Worm (Caenorhabditis elegans) whole organism, L4/young adult: Measurements from ENCODE around the gene Y116A8C.25.

Experiments used
- W03F9.2 ChIP-seq: fragments of 150-350 bp; optimal IDR thresholded peaks from 2 replicates; lab custom pipeline; 2014; ENCODE audit warnings: missing biosample characterization, missing genetic modification characterization
- dao-5 ChIP-seq: sonication (generic microtip); optimal IDR thresholded peaks from 2 replicates; lab custom pipeline; 2016; ENCODE audit warnings: missing genotype, missing genetic modification characterization, moderate library complexity, missing compliant biosample characterization
- him-1 ChIP-seq: sonication (generic microtip); optimal IDR thresholded peaks from 2 replicates; lab custom pipeline; 2016; ENCODE audit warnings: missing genotype, missing genetic modification reagents, missing genetic modification characterization, missing compliant biosample characterization

The Y116A8C.25 gene

DNA sequence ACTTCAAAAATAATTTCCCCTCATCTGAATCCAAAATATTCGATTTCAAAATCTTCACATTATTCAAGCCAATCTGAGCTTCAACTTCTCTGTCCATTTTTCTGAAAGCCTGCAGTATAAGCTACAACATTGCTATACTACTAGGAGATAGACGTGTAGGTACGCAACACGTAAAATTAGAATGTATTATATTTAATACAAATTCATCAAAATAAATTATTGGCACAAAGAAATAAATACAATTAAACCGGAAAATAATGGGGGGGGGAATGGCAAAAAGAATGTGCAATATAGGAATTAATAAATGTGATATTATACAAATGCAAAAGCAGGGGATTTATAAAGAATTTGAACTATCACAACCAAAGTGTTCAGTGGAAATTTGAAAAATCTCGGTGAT is at the start of gene Y116A8C.25:
TSS of gene Y116A8C.25 (minus strand) at position 101 of the 400 bp plus-strand sequence.
- TF ChIP-seq dao-5 (tag; lab: Kevin White, UChicago) (no peak), W03F9.2 (tag; lab: Kevin White, UChicago) (no peak), him-1 (tag; lab: Kevin White, UChicago) (no peak)

ce11 chrIV:17126512-17126911 is 48.0 kb upstream of the Y116A8C.25 start:
- TF ChIP-seq him-1 (tag; lab: Kevin White, UChicago): no peak
- no peak for TF ChIP-seq W03F9.2 (tag; lab: Kevin White, UChicago)
- TF ChIP-seq dao-5 (tag; lab: Kevin White, UChicago): no peak

ce11 chrIV:17125967-17126366 is 47.4 kb upstream of the Y116A8C.25 start:
- no peak for TF ChIP-seq W03F9.2 (tag; lab: Kevin White, UChicago)
- no peak for TF ChIP-seq dao-5 (tag; lab: Kevin White, UChicago)
- TF ChIP-seq him-1 (tag; lab: Kevin White, UChicago): no peak

DNA sequence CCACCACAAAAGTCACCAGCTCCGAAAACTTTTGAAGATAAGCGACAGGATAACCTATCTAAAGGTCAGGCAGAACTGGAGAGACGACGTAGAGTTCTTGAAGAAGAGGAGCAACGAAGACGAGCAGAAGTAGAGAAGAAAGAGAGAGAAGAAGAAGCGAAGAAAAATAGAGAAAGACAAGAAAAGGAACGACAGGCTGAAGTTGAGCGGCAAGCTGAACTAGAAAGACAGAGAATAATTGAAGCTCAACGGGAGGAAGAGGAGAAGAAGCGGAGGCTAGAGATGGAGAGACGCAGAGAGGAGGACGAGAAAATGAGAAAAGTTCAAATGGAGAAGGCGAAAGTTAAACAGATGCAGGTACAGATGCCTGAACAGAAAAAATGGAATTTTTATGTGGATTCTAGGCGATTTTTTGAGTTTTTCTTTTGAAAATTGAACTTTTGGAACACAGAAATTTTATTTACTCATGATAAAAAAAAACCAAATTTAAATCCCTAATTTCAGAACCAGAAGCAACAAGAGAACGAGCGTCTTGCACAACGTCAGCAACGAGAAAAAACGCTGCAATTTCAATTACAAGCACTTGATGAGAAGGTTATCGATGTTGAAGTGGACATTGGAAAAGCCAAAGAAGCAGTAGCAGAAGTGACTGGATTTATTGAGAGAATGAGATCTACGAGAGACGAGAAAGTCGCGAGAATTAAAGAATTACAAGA is 42.7 kb upstream of the Y116A8C.25 start:
- TF ChIP-seq him-1 (tag; lab: Kevin White, UChicago) (no peak), W03F9.2 (tag; lab: Kevin White, UChicago) (no peak), dao-5 (tag; lab: Kevin White, UChicago) (no peak)

ce11 chrIV:17118987-17119732 is 40.6 kb upstream of the Y116A8C.25 start, which contains the start of gene itsn-1:
Gene itsn-1, plus strand, starts transcription at chrIV:17119682.
- no peak for TF ChIP-seq dao-5 (tag; lab: Kevin White, UChicago)
- TF ChIP-seq W03F9.2 (tag; lab: Kevin White, UChicago): no peak
- no peak for TF ChIP-seq him-1 (tag; lab: Kevin White, UChicago)

DNA sequence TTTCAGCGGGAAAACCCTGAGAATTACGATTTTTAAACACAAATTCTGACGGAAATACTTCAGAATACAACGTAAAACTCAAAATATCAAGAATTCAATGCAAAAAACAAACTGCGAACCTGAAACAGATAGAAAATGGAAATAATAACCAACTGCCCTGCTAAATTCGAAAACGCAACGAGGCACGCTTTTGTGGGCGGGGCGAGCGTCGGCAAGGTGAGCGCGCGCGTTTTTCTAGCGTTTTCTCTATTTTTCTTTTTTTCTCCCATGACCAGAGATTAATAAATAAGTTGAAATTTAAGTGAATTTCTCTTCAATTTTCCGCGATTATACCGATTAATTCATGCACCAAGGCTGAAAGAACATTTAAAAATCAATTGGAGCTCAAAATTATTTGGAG is 40.0 kb upstream of the Y116A8C.25 start, which contains the start of gene uaf-2:
TSS of gene uaf-2 (minus strand) at position 183 of the 400 bp plus-strand sequence.
- TF ChIP-seq him-1 (tag; lab: Kevin White, UChicago) (no peak), W03F9.2 (tag; lab: Kevin White, UChicago) (peak; percentile 30)

DNA sequence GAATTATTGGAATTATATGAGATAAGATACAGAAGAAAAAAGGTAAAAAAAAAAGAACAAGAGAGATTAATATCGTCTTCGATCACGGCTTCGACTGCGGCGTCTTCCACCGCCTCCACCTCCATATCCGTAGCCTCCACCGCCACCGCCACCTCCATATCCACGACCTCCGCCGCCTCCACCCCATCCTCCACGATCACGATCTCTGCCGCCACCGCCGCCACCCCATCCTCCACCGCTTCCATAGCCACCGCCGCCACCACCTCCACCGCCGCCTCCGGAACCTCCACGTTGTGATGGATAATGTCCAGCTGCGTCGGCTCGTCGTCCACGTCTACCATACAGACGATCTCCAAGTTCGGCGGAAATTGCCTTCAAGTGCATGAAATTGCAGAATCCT is 38.3 kb upstream of the Y116A8C.25 start:
- TF ChIP-seq dao-5 (tag; lab: Kevin White, UChicago) (no peak), him-1 (tag; lab: Kevin White, UChicago) (no peak), W03F9.2 (tag; lab: Kevin White, UChicago) (no peak)

ce11 chrIV:17116345-17116744 is 37.8 kb upstream of the Y116A8C.25 start, which contains the start of gene cyn-13:
Gene cyn-13, minus strand, starts transcription at chrIV:17116657.
- TF ChIP-seq dao-5 (tag; lab: Kevin White, UChicago) (no peak), him-1 (tag; lab: Kevin White, UChicago) (no peak), W03F9.2 (tag; lab: Kevin White, UChicago) (no peak)

- no peak for TF ChIP-seq W03F9.2 (tag; lab: Kevin White, UChicago)
- no peak for TF ChIP-seq dao-5 (tag; lab: Kevin White, UChicago)
- TF ChIP-seq him-1 (tag; lab: Kevin White, UChicago): no peak
Observed at ce11 chrIV:17111813-17112212, 33.3 kb upstream of the Y116A8C.25 start, which contains the start of gene Y116A8C.33. Gene Y116A8C.33, plus strand, starts transcription at chrIV:17112113.

- no peak for TF ChIP-seq him-1 (tag; lab: Kevin White, UChicago)
- TF ChIP-seq dao-5 (tag; lab: Kevin White, UChicago): no peak
- TF ChIP-seq W03F9.2 (tag; lab: Kevin White, UChicago): no peak
Observed at ce11 chrIV:17110882-17111281, 32.3 kb upstream of the Y116A8C.25 start, which contains the start of gene sfa-1. Gene sfa-1, minus strand, starts transcription at chrIV:17110982.

DNA sequence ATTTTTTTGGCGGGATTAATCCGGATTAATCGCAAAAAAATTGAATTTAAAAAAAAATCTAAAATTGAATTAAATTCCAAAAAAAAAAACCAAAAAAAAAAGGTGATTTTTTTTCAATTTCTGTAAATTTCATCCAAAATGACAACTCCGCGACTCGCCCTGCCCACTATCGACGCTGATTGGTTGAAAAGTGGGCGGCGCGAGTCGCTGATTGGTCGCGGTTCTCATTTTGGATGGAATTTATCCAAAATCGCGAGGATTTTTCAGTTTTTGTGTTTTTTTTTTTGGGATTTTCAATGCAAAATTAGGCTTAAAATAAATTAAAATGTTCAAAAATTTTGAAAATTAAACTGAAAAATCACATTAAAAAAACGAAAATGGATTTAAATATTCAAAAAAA is 30.9 kb upstream of the Y116A8C.25 start:
- TF ChIP-seq W03F9.2 (tag; lab: Kevin White, UChicago) (no peak), him-1 (tag; lab: Kevin White, UChicago) (no peak)

- TF ChIP-seq dao-5 (tag; lab: Kevin White, UChicago) (no peak), W03F9.2 (tag; lab: Kevin White, UChicago) (no peak)
Observed at ce11 chrIV:17108805-17109204, 30.3 kb upstream of the Y116A8C.25 start.

DNA sequence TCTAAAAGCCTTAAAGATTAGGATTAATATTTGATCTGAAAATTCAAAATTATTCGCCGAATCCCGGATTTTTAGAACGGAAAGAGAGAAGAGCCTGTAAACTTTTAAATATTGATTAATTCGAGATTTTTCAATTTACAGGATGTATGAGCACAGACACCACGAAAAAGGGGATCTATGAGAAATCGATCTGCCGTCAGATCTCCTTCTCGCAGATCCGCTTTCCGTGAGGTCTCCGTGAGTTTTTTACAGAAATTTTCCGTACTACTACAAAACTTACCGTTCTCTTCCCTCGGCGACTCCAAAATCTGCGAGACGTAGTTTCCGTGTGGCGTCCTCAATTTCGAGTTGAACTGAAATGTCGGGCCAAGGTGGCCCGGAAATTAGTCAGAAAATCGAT is 29.7 kb upstream of the Y116A8C.25 start:
- no peak for TF ChIP-seq him-1 (tag; lab: Kevin White, UChicago)
- no peak for TF ChIP-seq dao-5 (tag; lab: Kevin White, UChicago)
- no peak for TF ChIP-seq W03F9.2 (tag; lab: Kevin White, UChicago)
